Fruit fly (Drosophila melanogaster) whole organism, embryonic: Measurements from ENCODE around the gene CG17207.

Source experiments
- Bteb2 ChIP-seq: fragments of 200-800 bp; sonication (Bioruptor generic); optimal IDR thresholded peaks from 2 replicates; lab custom pipeline; 2016; ENCODE audit warnings: missing biosample characterization, missing genetic modification characterization
- CG1024 ChIP-seq: fragments of 200-800 bp; sonication (Bioruptor generic); IDR thresholded peaks from 2 replicates; pipeline ENCODE4 v1.3.6; 2022; ENCODE audit warnings: missing biosample characterization, missing genetic modification characterization
- CG13287 ChIP-seq: fragments of 200-800 bp; sonication (Bioruptor generic); IDR thresholded peaks from 2 replicates; pipeline ENCODE4 v1.3.6; 2022; ENCODE audit warnings: missing biosample characterization, missing genetic modification characterization; ENCODE audit not compliant: partially characterized antibody
- CG15479 ChIP-seq: fragments of 200-800 bp; sonication (Bioruptor generic); optimal IDR thresholded peaks from 3 replicates; lab custom pipeline; 2019; ENCODE audit warnings: missing biosample characterization, mild to moderate bottlenecking, missing genetic modification characterization, moderate library complexity
- CG4282 ChIP-seq: fragments of 200-800 bp; sonication (Bioruptor generic); optimal IDR thresholded peaks from 2 replicates; lab custom pipeline; 2016; ENCODE audit warnings: missing biosample characterization, missing genetic modification characterization
- odd ChIP-seq: fragments of 200-800 bp; sonication (Bioruptor generic); optimal IDR thresholded peaks from 2 replicates; lab custom pipeline; 2017; ENCODE audit warnings: missing biosample characterization, mild to moderate bottlenecking, missing genetic modification characterization

dm6 chr3R:12447353-12447752, 8.4 kb upstream of the CG17207 start, which contains the start of gene vrs:
- TF ChIP-seq CG15479 (GFP tag; lab: Kevin White, UChicago) = no peak
- TF ChIP-seq CG4282 (GFP tag; lab: Kevin White, UChicago) = no peak
- no peak for TF ChIP-seq Bteb2
- TF ChIP-seq CG13287 = no peak
- TF ChIP-seq odd (GFP tag; lab: Kevin White, UChicago) = no peak
- TF ChIP-seq CG1024 (GFP tag; lab: Robert Waterston, UW) = no peak
